Fruit fly (Drosophila melanogaster): ENCODE results near the gene bap.
A peak's percentile ranks its signal among the peaks of the same experiment; 100 is the strongest.

Gene bap

dm6 chr3R:21392221-21392620 lies 3.5 kb downstream of the bap start:
- TF ChIP-seq usp (GFP tag; optimal IDR thresholded peaks at IDR 0.05) (no peak), psq (optimal IDR thresholded peaks at IDR 0.05) (no peak), pan (optimal IDR thresholded peaks at IDR 0.05) (no peak), CG8478 (optimal IDR thresholded peaks at IDR 0.05) (no peak), Dll (optimal IDR thresholded peaks at IDR 0.05) (no peak), EcR (GFP tag; optimal IDR thresholded peaks at IDR 0.05) (no peak)

- TF ChIP-seq pan (optimal IDR thresholded peaks at IDR 0.05) (no peak), psq (optimal IDR thresholded peaks at IDR 0.05) (no peak), Dll (optimal IDR thresholded peaks at IDR 0.05) (no peak), CG8478 (optimal IDR thresholded peaks at IDR 0.05) (no peak), EcR (GFP tag; optimal IDR thresholded peaks at IDR 0.05) (no peak), usp (GFP tag; optimal IDR thresholded peaks at IDR 0.05) (no peak)
Observed at dm6 chr3R:21393005-21393729, 4.5 kb downstream of the bap start.

DNA sequence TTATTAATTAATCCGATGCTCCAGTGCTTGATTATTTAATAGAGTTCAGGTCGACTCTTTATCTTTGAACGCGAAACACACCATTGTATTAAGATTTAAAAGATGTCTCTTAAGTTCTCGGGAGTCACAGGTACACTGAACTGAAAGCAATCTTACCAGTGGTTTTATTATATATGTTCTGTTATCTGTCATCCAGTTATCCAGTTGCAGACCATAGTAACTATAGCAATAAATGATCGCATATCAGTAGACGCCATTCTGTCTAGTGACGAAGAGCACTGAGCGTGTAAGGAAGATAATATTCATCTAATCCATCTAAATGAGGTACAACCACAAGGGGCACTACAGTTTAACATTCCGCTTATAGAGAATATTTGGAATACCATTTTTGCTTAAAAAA lies 11.0 kb downstream of the bap start, which contains the start of gene Ugt49B2:
Ugt49B2 (minus strand) TSS at position 101 of the 400 bp plus-strand sequence.
- TF ChIP-seq psq (optimal IDR thresholded peaks at IDR 0.05) (no peak), usp (GFP tag; optimal IDR thresholded peaks at IDR 0.05) (no peak), EcR (GFP tag; optimal IDR thresholded peaks at IDR 0.05) (no peak), CG8478 (optimal IDR thresholded peaks at IDR 0.05) (no peak), Dll (optimal IDR thresholded peaks at IDR 0.05) (no peak), pan (optimal IDR thresholded peaks at IDR 0.05) (no peak)

DNA sequence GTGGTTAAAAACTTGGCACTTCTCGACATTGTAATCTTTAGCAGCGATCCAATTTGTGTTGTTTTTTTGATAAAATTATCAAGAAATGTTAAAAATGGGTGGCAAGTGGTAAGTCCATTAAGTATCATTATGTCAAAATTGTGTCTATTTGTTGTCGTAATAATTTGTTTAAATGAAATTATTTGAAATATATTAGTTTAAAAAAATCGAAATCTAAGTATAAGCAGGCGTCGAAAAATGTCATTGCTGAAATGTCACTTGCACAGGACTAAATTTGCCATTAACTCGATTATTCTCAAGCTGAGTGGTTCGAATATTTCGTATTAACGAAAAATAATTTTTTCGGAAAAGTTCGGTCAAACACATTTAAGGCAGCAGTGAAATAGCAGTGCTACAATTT lies 14.8 kb downstream of the bap start, which contains the start of gene CG7907:
CG7907 (plus strand) TSS at position 301 of the 400 bp plus-strand sequence.
- TF ChIP-seq Dll (optimal IDR thresholded peaks at IDR 0.05) (no peak), usp (GFP tag; optimal IDR thresholded peaks at IDR 0.05) (no peak), CG8478 (optimal IDR thresholded peaks at IDR 0.05) (no peak), EcR (GFP tag; optimal IDR thresholded peaks at IDR 0.05) (no peak), pan (optimal IDR thresholded peaks at IDR 0.05) (no peak), psq (optimal IDR thresholded peaks at IDR 0.05) (no peak)

- TF ChIP-seq Dll (optimal IDR thresholded peaks at IDR 0.05) = no peak
- TF ChIP-seq EcR (GFP tag; optimal IDR thresholded peaks at IDR 0.05) = no peak
- no peak for TF ChIP-seq psq (optimal IDR thresholded peaks at IDR 0.05)
- no peak for TF ChIP-seq pan (optimal IDR thresholded peaks at IDR 0.05)
- TF ChIP-seq CG8478 (optimal IDR thresholded peaks at IDR 0.05) = no peak
- no peak for TF ChIP-seq usp (GFP tag; optimal IDR thresholded peaks at IDR 0.05)
Observed at dm6 chr3R:21406708-21407107, 18.0 kb downstream of the bap start.

dm6 chr3R:21407145-21407544 lies 18.5 kb downstream of the bap start, which contains the start of gene CheB93a:
Gene CheB93a, plus strand, starts transcription at chr3R:21407445.
- TF ChIP-seq CG8478 (optimal IDR thresholded peaks at IDR 0.05) (no peak), EcR (GFP tag; optimal IDR thresholded peaks at IDR 0.05) (no peak)

DNA sequence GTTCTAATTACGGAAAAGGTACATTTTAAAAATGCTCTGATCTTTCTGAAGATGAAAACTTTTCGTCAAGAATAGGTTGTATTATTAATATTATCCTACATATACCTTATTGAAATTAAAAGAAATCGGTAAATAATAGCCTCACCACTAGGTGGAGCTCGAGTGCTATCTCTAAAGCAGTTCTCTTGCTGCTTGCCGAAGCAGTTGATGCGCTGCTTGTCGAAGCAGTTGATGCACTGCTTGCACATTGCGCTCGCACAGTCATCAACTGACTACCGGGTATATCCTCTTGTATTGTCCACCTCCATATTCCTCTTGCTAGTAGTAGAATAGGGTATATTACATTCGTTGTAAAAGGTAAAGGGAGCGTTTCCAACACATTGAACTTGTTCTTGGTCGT lies 19.7 kb downstream of the bap start:
- no peak for TF ChIP-seq Dll (optimal IDR thresholded peaks at IDR 0.05)
- no peak for TF ChIP-seq psq (optimal IDR thresholded peaks at IDR 0.05)
- no peak for TF ChIP-seq pan (optimal IDR thresholded peaks at IDR 0.05)
- TF ChIP-seq EcR (GFP tag; optimal IDR thresholded peaks at IDR 0.05) = no peak
- no peak for TF ChIP-seq CG8478 (optimal IDR thresholded peaks at IDR 0.05)
- TF ChIP-seq usp (GFP tag; optimal IDR thresholded peaks at IDR 0.05) = no peak

dm6 chr3R:21408823-21409222 lies 20.1 kb downstream of the bap start, which contains the start of gene CheB93b:
Gene CheB93b, plus strand, starts transcription at chr3R:21409123.
- TF ChIP-seq psq (optimal IDR thresholded peaks at IDR 0.05) = no peak

dm6 chr3R:21414169-21414568 lies 25.5 kb downstream of the bap start:
- TF ChIP-seq usp (GFP tag; optimal IDR thresholded peaks at IDR 0.05) (no peak), psq (optimal IDR thresholded peaks at IDR 0.05) (no peak), CG8478 (optimal IDR thresholded peaks at IDR 0.05) (no peak), pan (optimal IDR thresholded peaks at IDR 0.05) (no peak), EcR (GFP tag; optimal IDR thresholded peaks at IDR 0.05) (no peak), Dll (optimal IDR thresholded peaks at IDR 0.05) (no peak)

DNA sequence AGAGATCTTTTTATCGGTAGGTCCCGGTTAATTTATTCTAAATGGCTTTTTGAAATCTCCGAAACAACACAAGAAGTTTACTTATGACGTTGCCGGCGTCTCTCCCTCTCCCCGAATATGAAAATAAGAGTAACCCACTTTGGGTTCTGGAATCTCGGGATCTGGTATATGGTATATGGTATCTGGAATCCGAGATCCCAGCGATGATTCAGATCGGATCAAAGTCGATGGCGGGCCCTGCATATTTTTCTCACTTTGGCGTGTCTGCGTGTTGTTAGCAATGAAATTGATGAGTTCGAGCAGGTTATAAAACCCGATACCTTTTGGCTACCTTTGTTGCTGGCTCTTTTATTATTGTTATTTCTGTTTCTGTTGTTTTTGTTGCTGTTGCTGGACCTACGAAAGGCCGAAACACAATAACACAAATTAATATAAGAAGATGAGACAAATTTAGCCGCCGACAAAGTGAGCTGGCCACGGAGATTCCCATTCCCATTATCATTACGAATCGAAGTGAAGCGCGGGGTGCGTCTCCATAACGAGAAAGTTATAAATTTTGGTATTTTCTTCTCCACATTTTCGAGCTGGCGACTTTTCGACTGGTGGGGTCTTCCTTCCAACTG lies 26.4 kb downstream of the bap start:
- TF ChIP-seq EcR (GFP tag; optimal IDR thresholded peaks at IDR 0.05) (no peak), usp (GFP tag; optimal IDR thresholded peaks at IDR 0.05) (no peak)

- TF ChIP-seq Dll (optimal IDR thresholded peaks at IDR 0.05) = peak; percentile 42
- no peak for TF ChIP-seq pan (optimal IDR thresholded peaks at IDR 0.05)
Observed at dm6 chr3R:21416888-21417287, 28.2 kb downstream of the bap start.

- TF ChIP-seq pan (optimal IDR thresholded peaks at IDR 0.05) (no peak), usp (GFP tag; optimal IDR thresholded peaks at IDR 0.05) (no peak), psq (optimal IDR thresholded peaks at IDR 0.05) (no peak), CG8478 (optimal IDR thresholded peaks at IDR 0.05) (no peak), Dll (optimal IDR thresholded peaks at IDR 0.05) (no peak), EcR (GFP tag; optimal IDR thresholded peaks at IDR 0.05) (no peak)
Observed at dm6 chr3R:21419258-21419657, 30.6 kb downstream of the bap start.

DNA sequence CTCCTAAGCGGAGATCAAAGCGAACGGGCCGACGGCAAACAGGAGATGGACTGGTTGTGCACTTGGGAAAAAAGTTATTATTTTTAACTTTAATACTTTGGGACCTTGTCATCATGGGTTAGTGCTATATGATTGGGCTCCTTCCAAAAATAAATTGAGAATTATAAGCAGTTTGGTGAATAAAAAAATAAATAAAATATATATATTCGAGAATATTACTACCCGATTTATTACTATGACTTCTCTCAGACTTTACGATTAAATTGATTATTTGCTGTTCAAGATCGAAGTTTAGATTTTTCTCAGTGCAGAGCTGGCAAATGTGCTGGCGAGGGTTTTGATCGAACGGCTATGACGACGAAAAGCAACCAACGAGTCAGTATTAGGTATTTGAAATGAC lies 31.3 kb downstream of the bap start:
- TF ChIP-seq psq (optimal IDR thresholded peaks at IDR 0.05) = no peak
- no peak for TF ChIP-seq Dll (optimal IDR thresholded peaks at IDR 0.05)
- TF ChIP-seq CG8478 (optimal IDR thresholded peaks at IDR 0.05) = no peak
- no peak for TF ChIP-seq pan (optimal IDR thresholded peaks at IDR 0.05)
- TF ChIP-seq usp (GFP tag; optimal IDR thresholded peaks at IDR 0.05) = no peak
- TF ChIP-seq EcR (GFP tag; optimal IDR thresholded peaks at IDR 0.05) = no peak

All from whole organism.